Worm (Caenorhabditis elegans) whole organism, late embryonic: ENCODE data around the gene W06E11.1.

Source experiments
- ceh-34 ChIP-seq: sonication (generic microtip); optimal IDR thresholded peaks from 2 replicates; lab custom pipeline; 2016; ENCODE audit warnings: mild to moderate bottlenecking, missing genetic modification characterization, missing compliant biosample characterization
- elt-2 ChIP-seq: sonication (generic microtip); optimal IDR thresholded peaks from 2 replicates; lab custom pipeline; 2016; ENCODE audit warnings: missing genetic modification reagents, missing genetic modification characterization, missing compliant biosample characterization
- fax-1 ChIP-seq: sonication (generic microtip); optimal IDR thresholded peaks from 2 replicates; lab custom pipeline; 2016; ENCODE audit warnings: missing genotype, missing genetic modification characterization, missing compliant biosample characterization
- mec-3 ChIP-seq: sonication (generic microtip); optimal IDR thresholded peaks from 2 replicates; lab custom pipeline; 2016; ENCODE audit warnings: borderline replicate concordance, missing genetic modification characterization, missing compliant biosample characterization
- nhr-11 ChIP-seq: fragments of 150-350 bp; optimal IDR thresholded peaks from 2 replicates; lab custom pipeline; 2014; ENCODE audit warnings: missing biosample characterization, missing genetic modification characterization
- odd-2 ChIP-seq: sonication (generic microtip); optimal IDR thresholded peaks from 2 replicates; lab custom pipeline; 2017; ENCODE audit warnings: antibody characterized with exemption, mild to moderate bottlenecking, missing genetic modification characterization, missing compliant biosample characterization
- pat-9 ChIP-seq: fragments of 200-800 bp; sonication (Bioruptor generic); optimal IDR thresholded peaks from 2 replicates; lab custom pipeline; 2018; ENCODE audit warnings: mild to moderate bottlenecking, missing genetic modification characterization, moderate library complexity, missing compliant biosample characterization
- zip-5 ChIP-seq: sonication (generic microtip); optimal IDR thresholded peaks from 2 replicates; lab custom pipeline; 2016; ENCODE audit warnings: missing genetic modification characterization, missing compliant biosample characterization

DNA sequence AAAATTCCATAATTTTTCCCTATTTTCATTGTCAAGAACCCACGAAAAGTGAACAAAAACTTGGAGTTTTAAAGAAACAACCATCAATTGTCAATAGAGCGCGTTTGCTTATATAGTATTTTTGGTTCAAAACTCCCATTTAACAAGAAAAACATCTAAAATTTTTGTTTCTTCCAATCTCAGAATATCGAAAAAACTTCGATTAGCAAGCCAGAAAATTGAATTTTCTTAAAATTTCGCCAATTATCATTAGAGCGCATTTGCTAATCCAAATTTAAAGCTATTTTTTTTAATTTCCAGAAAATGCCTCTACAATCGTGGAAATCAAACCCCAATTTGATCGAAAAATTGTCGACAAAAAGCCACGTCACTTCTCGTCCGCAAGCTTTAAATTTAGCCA is 4.6 kb downstream of the W06E11.1 start, which contains the start of gene orai-1:
- TF ChIP-seq odd-2, result no peak
- TF ChIP-seq elt-2, result no peak
- no peak for TF ChIP-seq mec-3 (tag; lab: Kevin White, UChicago)
- no peak for TF ChIP-seq pat-9 (tag; lab: Kevin White, UChicago)
- TF ChIP-seq fax-1, result no peak
- no peak for TF ChIP-seq nhr-11
- TF ChIP-seq zip-5 (tag; lab: Kevin White, UChicago), result no peak
- no peak for TF ChIP-seq ceh-34
